Fruit fly (Drosophila melanogaster): Measurements from ENCODE around the gene CG33552.

dm6 chr2L:16648925-16649324 lies 33.4 kb upstream of the CG33552 start:
- TF ChIP-seq psq (optimal IDR thresholded peaks at IDR 0.05) (no peak), usp (GFP tag; optimal IDR thresholded peaks at IDR 0.05) (no peak), CG8478 (optimal IDR thresholded peaks at IDR 0.05) (no peak), Dll (optimal IDR thresholded peaks at IDR 0.05) (no peak), EcR (GFP tag; optimal IDR thresholded peaks at IDR 0.05) (no peak), pan (optimal IDR thresholded peaks at IDR 0.05) (no peak)
